Worm (Caenorhabditis elegans): ENCODE results near the gene F44F4.3.
A peak's percentile ranks its signal among the peaks of the same experiment; 100 is the strongest.

F44F4.3 gene

DNA sequence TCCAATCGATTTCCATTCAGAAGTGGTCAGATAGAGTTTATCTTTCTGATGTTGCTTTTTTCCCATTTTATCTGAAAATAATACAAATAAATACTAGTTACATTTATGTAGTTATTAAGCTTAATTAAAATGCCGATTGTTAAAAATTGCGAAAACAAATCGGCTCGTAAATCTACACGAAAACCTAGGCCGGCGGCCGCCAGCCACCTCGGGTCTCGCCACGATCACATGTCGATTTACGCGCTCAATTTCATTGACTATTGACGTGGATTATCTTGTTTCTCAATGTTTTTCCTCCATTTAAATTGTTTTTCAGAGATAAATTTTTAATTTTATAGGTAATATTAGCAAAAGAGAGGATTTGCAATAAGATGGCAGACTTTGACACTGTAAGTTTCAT, 13.2 kb downstream of the F44F4.3 start, which contains the start of the genes cyn-4 and copz-1 (continued):
- peak; percentile 3 for TF ChIP-seq nhr-77 (tag; optimal IDR thresholded peaks at IDR 0.05)
- TF ChIP-seq Y75B8A.6 (GFP tag; IDR thresholded peaks at IDR 0.05) = no peak
- TF ChIP-seq jun-1 (tag; optimal IDR thresholded peaks at IDR 0.05) = no peak
- TF ChIP-seq ceh-82 (tag; optimal IDR thresholded peaks at IDR 0.05) = no peak
- peak; percentile 10 for TF ChIP-seq spr-1 (tag; optimal IDR thresholded peaks at IDR 0.05)
- no peak for TF ChIP-seq madf-5 (GFP tag; IDR thresholded peaks at IDR 0.05)
- TF ChIP-seq zip-11 (GFP tag; IDR thresholded peaks at IDR 0.05) = no peak
- TF ChIP-seq pha-4 (GFP tag; IDR thresholded peaks at IDR 0.05) = no peak
- no peak for TF ChIP-seq pha-4 (tag; optimal IDR thresholded peaks at IDR 0.05)
- no peak for TF ChIP-seq aly-2 (tag; optimal IDR thresholded peaks at IDR 0.05)
- peak; percentile 32; the same call in 1 of the 2 replicates for TF ChIP-seq dmd-6 (GFP tag; IDR thresholded peaks at IDR 0.05)

DNA sequence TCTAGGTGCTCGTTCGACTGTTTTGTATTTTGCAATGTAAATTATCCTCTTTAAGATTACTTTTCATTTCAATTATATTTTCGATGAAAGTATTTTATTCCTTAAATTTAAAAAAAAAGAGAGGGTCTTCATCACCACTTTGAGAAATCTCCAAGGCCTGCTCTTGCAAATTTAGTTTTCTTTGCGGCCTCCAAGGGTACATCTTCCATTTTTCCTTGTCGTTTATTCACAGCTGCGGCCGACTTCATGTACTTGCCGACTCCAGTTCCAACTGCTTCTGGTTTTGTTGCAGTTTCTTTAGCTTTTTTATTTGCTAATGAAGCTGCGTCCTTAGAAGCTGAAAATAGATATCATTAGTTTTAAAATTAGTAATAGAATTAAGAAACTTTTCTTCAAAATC, 15.0 kb downstream of the F44F4.3 start:
- TF ChIP-seq aha-1 (tag) (peak; percentile 57), madf-9 (GFP tag; conservative IDR thresholded peaks at IDR 0.05) (no peak), zip-11 (GFP tag; IDR thresholded peaks at IDR 0.05) (no peak), lin-29 (GFP tag; IDR thresholded peaks at IDR 0.05) (no peak), lin-15B (tag; optimal IDR thresholded peaks at IDR 0.05) (no peak), nhr-6 (tag; optimal IDR thresholded peaks at IDR 0.05) (no peak), egl-43 (GFP tag; IDR thresholded peaks at IDR 0.05) (no peak), nhr-48 (tag; optimal IDR thresholded peaks at IDR 0.05) (peak; percentile 15), lsy-2 (tag; optimal IDR thresholded peaks at IDR 0.05) (peak in 1 of 2 experiments; percentile 25), aly-2 (tag; optimal IDR thresholded peaks at IDR 0.05) (no peak), nhr-111 (GFP tag; optimal IDR thresholded peaks at IDR 0.05) (no peak), ama-1 (optimal IDR thresholded peaks at IDR 0.05) (peak; percentile 35), sdz-12 (GFP tag; optimal IDR thresholded peaks at IDR 0.05) (no peak), spr-3 (GFP tag; optimal IDR thresholded peaks at IDR 0.05) (no peak), skn-1 (tag; optimal IDR thresholded peaks at IDR 0.05) (no peak), lin-38 (GFP tag; IDR thresholded peaks at IDR 0.05) (peak; percentile 41; the same call in 1 of the 2 replicates)

DNA sequence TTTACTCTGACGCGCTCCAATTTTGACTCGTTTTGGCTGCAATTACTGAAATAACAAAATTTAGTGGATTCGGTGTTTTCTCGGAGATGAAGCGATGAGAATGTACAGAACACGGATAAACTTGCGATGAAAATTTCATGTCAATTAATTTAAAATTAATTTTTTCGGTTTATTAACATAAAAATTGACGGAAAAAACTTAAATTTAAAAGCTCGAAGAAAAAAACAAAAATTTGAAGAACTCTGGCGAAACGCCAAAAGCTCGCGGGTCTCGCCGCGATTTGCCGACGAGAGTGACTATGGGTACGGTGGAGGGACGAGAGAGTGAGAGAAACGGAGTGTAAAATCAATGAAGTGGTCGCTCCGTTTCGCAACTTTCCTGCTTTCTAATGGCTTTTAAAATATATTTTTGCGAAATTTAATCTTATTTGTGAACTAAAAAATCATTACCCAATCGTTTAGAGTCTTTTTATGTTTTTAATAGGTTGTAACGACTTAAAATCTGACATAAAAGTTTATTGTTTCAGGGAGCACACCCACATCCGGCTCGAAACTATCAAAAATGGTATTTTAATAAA, 17.0 kb downstream of the F44F4.3 start, which contains the start of the genes gmps-1 and cap-2:
gmps-1 (minus strand) TSS at position 51 of the 577 bp plus-strand sequence.
cap-2 (plus strand) TSS at position 527 of the 577 bp plus-strand sequence.
- TF ChIP-seq gei-8 (GFP tag; optimal IDR thresholded peaks at IDR 0.05) (peak; percentile 71), D1046.2 (GFP tag; IDR thresholded peaks at IDR 0.05) (peak; percentile 7; the same call in 1 of the 2 replicates), hif-1 (tag; optimal IDR thresholded peaks at IDR 0.05) (peak; percentile 68 to 87), snpc-4 (tag; optimal IDR thresholded peaks at IDR 0.05) (no peak), hmg-1.1 (GFP tag; IDR thresholded peaks at IDR 0.05) (peak; percentile 98), dmd-9 (GFP tag; IDR thresholded peaks at IDR 0.05) (peak; percentile 93), R02D3.7 (tag; optimal IDR thresholded peaks at IDR 0.05) (peak; percentile 48), nhr-41 (GFP tag; IDR thresholded peaks at IDR 0.05) (no peak), ces-1 (GFP tag; optimal IDR thresholded peaks at IDR 0.05) (peak; percentile 75), lin-13 (GFP tag; optimal IDR thresholded peaks at IDR 0.05) (peak; percentile 82), mes-2 (tag; optimal IDR thresholded peaks at IDR 0.05; ENCODE audit: poor library complexity, severe bottlenecking) (peak; percentile 96), egl-27 (tag; optimal IDR thresholded peaks at IDR 0.05) (no peak), ceh-44 (GFP tag; IDR thresholded peaks at IDR 0.05) (no peak), mdl-1 (tag; optimal IDR thresholded peaks at IDR 0.05) (peak; percentile 61 to 78), nhr-25 (tag; optimal IDR thresholded peaks at IDR 0.05; ENCODE audit: borderline replicate concordance, insufficient read depth) (peak; percentile 49), pha-4 (GFP tag; IDR thresholded peaks at IDR 0.05) (peak; percentile 96), pha-4 (tag; optimal IDR thresholded peaks at IDR 0.05) (no peak), nhr-77 (tag; optimal IDR thresholded peaks at IDR 0.05) (peak; percentile 96), lim-7 (GFP tag; IDR thresholded peaks at IDR 0.05) (no peak), skn-1 (tag; optimal IDR thresholded peaks at IDR 0.05) (no peak), F49E8.2 (tag; optimal IDR thresholded peaks at IDR 0.05; ENCODE audit: borderline replicate concordance) (peak; percentile 75), vab-7 (GFP tag; IDR thresholded peaks at IDR 0.05) (peak; percentile 80), ZK546.5 (tag; optimal IDR thresholded peaks at IDR 0.05) (peak in 1 of 2 experiments; percentile 20), pqm-1 (tag; optimal IDR thresholded peaks at IDR 0.05) (peak; percentile 12), saeg-2 (GFP tag; IDR thresholded peaks at IDR 0.05) (peak; percentile 91), dve-1 (tag; optimal IDR thresholded peaks at IDR 0.05; ENCODE audit: insufficient read depth) (peak; percentile 99), ama-1 (optimal IDR thresholded peaks at IDR 0.05) (peak; percentile 54)
